Worm (Caenorhabditis elegans): ENCODE results near the gene F39F10.2.

- TF ChIP-seq ztf-11 (tag; optimal IDR thresholded peaks at IDR 0.05) (peak in 1 of 2 experiments; percentile 88), nhr-90 (tag; optimal IDR thresholded peaks at IDR 0.05; ENCODE audit: poor library complexity) (peak; percentile 97), nhr-71 (tag; optimal IDR thresholded peaks at IDR 0.05) (peak; percentile 100), unc-30 (tag; optimal IDR thresholded peaks at IDR 0.05) (peak; percentile 15)
Measured at ce11 chrX:16929560-16930332, 35.1 kb downstream of the F39F10.2 start.
